Fruit fly (Drosophila melanogaster) whole organism, embryonic: Measurements from ENCODE around the gene CG2006.

Source experiments
- Atf-2 ChIP-seq: fragments of 200-800 bp; sonication (Bioruptor generic); optimal IDR thresholded peaks from 2 replicates; lab custom pipeline; 2016; ENCODE audit warnings: missing biosample characterization, missing genetic modification characterization
- CG10431 ChIP-seq: fragments of 200-800 bp; sonication (Bioruptor generic); optimal IDR thresholded peaks from 3 replicates; lab custom pipeline; 2018; ENCODE audit warnings: missing biosample characterization, mild to moderate bottlenecking, missing genetic modification characterization
- CG11093 ChIP-seq: fragments of 200-800 bp; sonication (Bioruptor generic); IDR thresholded peaks from 3 replicates; pipeline ENCODE4 v1.3.6; 2022; ENCODE audit warnings: missing biosample characterization, missing genetic modification characterization
- CG11695 ChIP-seq: fragments of 200-800 bp; sonication (Bioruptor generic); IDR thresholded peaks from 3 replicates; pipeline ENCODE4 v1.3.6; 2022; ENCODE audit warnings: missing biosample characterization, missing genetic modification characterization
- CG12299 ChIP-seq: fragments of 200-800 bp; sonication (Bioruptor generic); optimal IDR thresholded peaks from 2 replicates; lab custom pipeline; 2018; ENCODE audit warnings: missing biosample characterization, mild to moderate bottlenecking, missing genetic modification characterization
- CG13296 ChIP-seq: fragments of 200-800 bp; sonication (Bioruptor generic); optimal IDR thresholded peaks from 3 replicates; lab custom pipeline; 2018; ENCODE audit warnings: missing biosample characterization, mild to moderate bottlenecking, missing genetic modification characterization
- CG15601 ChIP-seq: fragments of 200-800 bp; sonication (Bioruptor generic); optimal IDR thresholded peaks from 3 replicates; lab custom pipeline; 2019; ENCODE audit warnings: missing biosample characterization, mild to moderate bottlenecking, missing genetic modification characterization, moderate library complexity
- CG15696 ChIP-seq: fragments of 200-800 bp; sonication (Bioruptor generic); optimal IDR thresholded peaks from 2 replicates; lab custom pipeline; 2019; ENCODE audit warnings: missing biosample characterization, mild to moderate bottlenecking, missing genetic modification characterization, moderate library complexity
- CG1603 ChIP-seq: fragments of 200-800 bp; sonication (Bioruptor generic); optimal IDR thresholded peaks from 2 replicates; lab custom pipeline; 2019; ENCODE audit warnings: missing biosample characterization, mild to moderate bottlenecking, missing genetic modification characterization, moderate library complexity
- CG16779 ChIP-seq: fragments of 200-800 bp; sonication (Bioruptor generic); IDR thresholded peaks from 2 replicates; pipeline ENCODE4 v1.3.6; 2022; ENCODE audit warnings: missing biosample characterization, missing genetic modification characterization
- CG2199 ChIP-seq: fragments of 200-800 bp; sonication (Bioruptor generic); IDR thresholded peaks from 3 replicates; pipeline ENCODE4 v1.3.6; 2022; ENCODE audit warnings: missing biosample characterization, missing genetic modification characterization
- CG2202 ChIP-seq: fragments of 200-800 bp; sonication (Bioruptor generic); optimal IDR thresholded peaks from 2 replicates; lab custom pipeline; 2018; ENCODE audit warnings: missing biosample characterization, mild to moderate bottlenecking, missing genetic modification characterization
- CG30020 ChIP-seq: fragments of 200-800 bp; optimal IDR thresholded peaks from 2 replicates; lab custom pipeline; 2019; ENCODE audit warnings: missing biosample characterization, mild to moderate bottlenecking, missing genetic modification characterization, moderate library complexity
- CG31365 ChIP-seq: fragments of 200-800 bp; sonication (Bioruptor generic); optimal IDR thresholded peaks from 2 replicates; lab custom pipeline; 2018; ENCODE audit warnings: missing biosample characterization, mild to moderate bottlenecking, missing genetic modification characterization
- CG33557 ChIP-seq: fragments of 200-800 bp; sonication (Bioruptor generic); optimal IDR thresholded peaks from 2 replicates; lab custom pipeline; 2019; ENCODE audit warnings: missing biosample characterization, mild to moderate bottlenecking, missing genetic modification characterization, moderate library complexity
- CG3726 ChIP-seq: fragments of 200-800 bp; sonication (Bioruptor generic); IDR thresholded peaks from 3 replicates; pipeline ENCODE4, ENCODE4 v1.3.6; 2022; ENCODE audit warnings: missing biosample characterization, missing genetic modification characterization
- CG7357 ChIP-seq: fragments of 200-800 bp; sonication (Bioruptor generic); IDR thresholded peaks from 3 replicates; pipeline ENCODE4 v1.3.6; 2022; ENCODE audit warnings: missing biosample characterization, missing genetic modification characterization
- CG7556 ChIP-seq: fragments of 200-800 bp; sonication (Bioruptor generic); optimal IDR thresholded peaks from 2 replicates; lab custom pipeline; 2017; ENCODE audit warnings: missing biosample characterization, mild to moderate bottlenecking, missing genetic modification characterization
- CG7987 ChIP-seq: fragments of 200-800 bp; sonication (Bioruptor generic); optimal IDR thresholded peaks from 2 replicates; lab custom pipeline; 2018; ENCODE audit warnings: missing biosample characterization, mild to moderate bottlenecking, missing genetic modification characterization, moderate library complexity
- CG8089 ChIP-seq: fragments of 200-800 bp; sonication (Bioruptor generic); optimal IDR thresholded peaks from 3 replicates; lab custom pipeline; 2016; ENCODE audit warnings: missing biosample characterization, missing genetic modification characterization
- CG8290 ChIP-seq, 3 experiments: fragments of 200-800 bp; sonication (Bioruptor generic); optimal IDR thresholded peaks; 2 replicates each; lab custom pipeline; 2016 to 2019; ENCODE audit warnings: missing biosample characterization in 3 of 3, missing genetic modification characterization in 3 of 3, mild to moderate bottlenecking in 2 of 3, moderate library complexity in 1 of 3
- CG9437 ChIP-seq: fragments of 200-800 bp; sonication (Bioruptor generic); optimal IDR thresholded peaks from 2 replicates; lab custom pipeline; 2018; ENCODE audit warnings: missing biosample characterization, mild to moderate bottlenecking, missing genetic modification characterization
- CG9817 ChIP-seq: fragments of 200-800 bp; sonication (Bioruptor generic); optimal IDR thresholded peaks from 2 replicates; lab custom pipeline; 2018; ENCODE audit warnings: missing biosample characterization, mild to moderate bottlenecking, missing genetic modification characterization, moderate library complexity
- CkIIα-i1 ChIP-seq: fragments of 200-800 bp; sonication (Bioruptor generic); IDR thresholded peaks from 2 replicates; pipeline ENCODE4 v1.3.6; 2022; ENCODE audit warnings: missing biosample characterization, missing genetic modification characterization
- Deaf1 ChIP-seq: fragments of 200-800 bp; optimal IDR thresholded peaks from 3 replicates; lab custom pipeline; 2019; ENCODE audit warnings: missing biosample characterization, mild to moderate bottlenecking, missing genetic modification characterization, moderate library complexity
- Dref ChIP-seq: fragments of 200-800 bp; sonication (Bioruptor generic); IDR thresholded peaks from 2 replicates; pipeline ENCODE4 v1.3.6; 2022; ENCODE audit warnings: missing biosample characterization, missing genetic modification characterization
- Fer2 ChIP-seq: fragments of 200-800 bp; sonication (Bioruptor generic); optimal IDR thresholded peaks from 2 replicates; lab custom pipeline; 2018; ENCODE audit warnings: missing biosample characterization, mild to moderate bottlenecking, missing genetic modification characterization, moderate library complexity
- Gsc ChIP-seq: fragments of 200-800 bp; sonication (Bioruptor generic); IDR thresholded peaks from 2 replicates; pipeline ENCODE4 v1.3.6; 2022; ENCODE audit warnings: missing biosample characterization, missing genetic modification characterization
- HLHmδ ChIP-seq: fragments of 200-800 bp; sonication (Bioruptor generic); optimal IDR thresholded peaks from 2 replicates; lab custom pipeline; 2018; ENCODE audit warnings: missing biosample characterization, mild to moderate bottlenecking, missing genetic modification characterization, moderate library complexity
- Hr78 ChIP-seq, 2 experiments: fragments of 200-800 bp in 1 of 2; fragments of >200 bp in 1 of 2; sonication (Bioruptor generic) in 1 of 2; optimal IDR thresholded peaks; 2 replicates each; lab custom pipeline; 2017 to 2019; ENCODE audit warnings: missing biosample characterization in 2 of 2, missing genetic modification characterization in 2 of 2, mild to moderate bottlenecking in 1 of 2, moderate library complexity in 1 of 2
- Myb ChIP-seq: fragments of 200-800 bp; sonication (Bioruptor generic); optimal IDR thresholded peaks from 2 replicates; lab custom pipeline; 2016; ENCODE audit warnings: missing biosample characterization, missing genetic modification characterization
- Neu2 ChIP-seq: fragments of 200-800 bp; sonication (Bioruptor generic); optimal IDR thresholded peaks from 3 replicates; lab custom pipeline; 2016; ENCODE audit warnings: missing biosample characterization, missing genetic modification characterization, borderline replicate concordance
- Scr ChIP-seq: fragments of 200-800 bp; sonication (Bioruptor generic); IDR thresholded peaks from 2 replicates; pipeline ENCODE4 v1.3.6; 2022; ENCODE audit warnings: missing biosample characterization, missing genetic modification characterization; ENCODE audit not compliant: partially characterized antibody
- YL-1 ChIP-seq: fragments of 200-800 bp; sonication (Bioruptor generic); optimal IDR thresholded peaks from 3 replicates; lab custom pipeline; 2017; ENCODE audit warnings: missing biosample characterization, mild to moderate bottlenecking, missing genetic modification characterization
- aop ChIP-seq: fragments of 200-800 bp; sonication (Bioruptor generic); IDR thresholded peaks from 2 replicates; pipeline ENCODE4 v1.3.6; 2022; ENCODE audit warnings: missing biosample characterization, missing genetic modification characterization
- ap ChIP-seq: fragments of 200-800 bp; sonication (Bioruptor generic); IDR thresholded peaks from 2 replicates; pipeline ENCODE4 v1.3.6; 2022; ENCODE audit warnings: missing biosample characterization, missing genetic modification characterization
- crol ChIP-seq: fragments of 200-800 bp; sonication (Bioruptor generic); IDR thresholded peaks from 2 replicates; pipeline ENCODE4 v1.3.6; 2022; ENCODE audit warnings: missing biosample characterization, missing genetic modification characterization
- eve ChIP-seq, 2 experiments: fragments of >200 bp; optimal IDR thresholded peaks; 2 replicates each; lab custom pipeline; 2017; ENCODE audit warnings: missing biosample characterization in 2 of 2, missing genetic modification characterization in 2 of 2
- fu2 ChIP-seq: fragments of 200-800 bp; sonication (Bioruptor generic); optimal IDR thresholded peaks from 2 replicates; lab custom pipeline; 2016; ENCODE audit warnings: missing biosample characterization, missing genetic modification characterization
- gem ChIP-seq: fragments of 200-800 bp; sonication (Bioruptor generic); optimal IDR thresholded peaks from 2 replicates; lab custom pipeline; 2019; ENCODE audit warnings: missing biosample characterization, mild to moderate bottlenecking, missing genetic modification characterization, moderate library complexity
- grau ChIP-seq: fragments of 200-800 bp; optimal IDR thresholded peaks from 3 replicates; lab custom pipeline; 2019; ENCODE audit warnings: missing biosample characterization, mild to moderate bottlenecking, missing genetic modification characterization, moderate library complexity
- jing ChIP-seq: fragments of 200-800 bp; sonication (Bioruptor generic); optimal IDR thresholded peaks from 2 replicates; lab custom pipeline; 2018; ENCODE audit warnings: missing biosample characterization, mild to moderate bottlenecking, missing genetic modification characterization
- nerfin-1 ChIP-seq: fragments of 200-800 bp; sonication (Bioruptor generic); optimal IDR thresholded peaks from 3 replicates; lab custom pipeline; 2019; ENCODE audit warnings: missing biosample characterization, mild to moderate bottlenecking, missing genetic modification characterization, moderate library complexity
- nom ChIP-seq: fragments of 200-800 bp; sonication (Bioruptor generic); optimal IDR thresholded peaks from 2 replicates; lab custom pipeline; 2017; ENCODE audit warnings: missing biosample characterization, missing genetic modification characterization, mild to moderate bottlenecking, moderate library complexity, missing genetic modification reagents
- salm ChIP-seq: fragments of 200-800 bp; sonication (Bioruptor generic); optimal IDR thresholded peaks from 2 replicates; lab custom pipeline; 2018; ENCODE audit warnings: missing biosample characterization, mild to moderate bottlenecking, missing genetic modification characterization
- sima ChIP-seq: fragments of 200-800 bp; sonication (Bioruptor generic); optimal IDR thresholded peaks from 2 replicates; lab custom pipeline; 2016; ENCODE audit warnings: missing biosample characterization, missing genetic modification characterization
- ssp ChIP-seq: fragments of 200-800 bp; sonication (Bioruptor generic); IDR thresholded peaks from 2 replicates; pipeline ENCODE4 v1.3.6; 2022; ENCODE audit warnings: missing biosample characterization, missing genetic modification characterization
- toy ChIP-seq: fragments of 200-800 bp; sonication (Bioruptor generic); IDR thresholded peaks from 2 replicates; pipeline ENCODE4 v1.3.6; 2022; ENCODE audit warnings: missing biosample characterization, missing genetic modification characterization
- vnd ChIP-seq: fragments of 200-800 bp; sonication (Bioruptor generic); IDR thresholded peaks from 3 replicates; pipeline ENCODE4 v1.3.6; 2022; ENCODE audit warnings: missing biosample characterization, missing genetic modification characterization; ENCODE audit not compliant: partially characterized antibody
- zfh2 ChIP-seq: fragments of 200-800 bp; sonication (Bioruptor generic); optimal IDR thresholded peaks from 2 replicates; lab custom pipeline; 2016; ENCODE audit warnings: missing biosample characterization, missing genetic modification characterization

CG2006 gene

dm6 chr3R:29489209-29489608, at the start of gene CG2006, which contains the start of gene CG2321 (continued):
- TF ChIP-seq crol (GFP tag; lab: Robert Waterston, UW) = no peak
- peak; percentile 81 for TF ChIP-seq CG1603 (tag; lab: Kevin White, UChicago)
- TF ChIP-seq aop (GFP tag; lab: Robert Waterston, UW) = no peak
- TF ChIP-seq sima (GFP tag; lab: Kevin White, UChicago) = no peak
- peak; percentile 26 for TF ChIP-seq CG15601 (tag; lab: Kevin White, UChicago)
- no peak for TF ChIP-seq HLHmδ
- 0 out of 3 replicates have a peak, but pooled peaks have one; percentile 23 for TF ChIP-seq CG11093
- TF ChIP-seq CG30020 (tag; lab: Kevin White, UChicago) = peak; percentile 56
- TF ChIP-seq zfh2 (GFP tag; lab: Kevin White, UChicago) = peak; percentile 60
- peak; percentile 30 for TF ChIP-seq nerfin-1 (tag; lab: Kevin White, UChicago)
- no peak for TF ChIP-seq CG31365 (tag; lab: Kevin White, UChicago)
- TF ChIP-seq Hr78 (GFP tag; optimal IDR thresholded peaks at IDR 0.05; lab: Kevin White, UChicago) = no peak
- TF ChIP-seq CG7987 (GFP tag; lab: Kevin White, UChicago) = no peak
- TF ChIP-seq CG11695 (GFP tag; lab: Robert Waterston, UW) = 0 out of 3 replicates have a peak, but pooled peaks have one; percentile 23
- no peak for TF ChIP-seq CG2202 (tag; lab: Kevin White, UChicago)
- no peak for TF ChIP-seq eve (GFP tag; optimal IDR thresholded peaks at IDR 0.05; lab: Kevin White, UChicago)
- no peak for TF ChIP-seq CG10431 (GFP tag; lab: Kevin White, UChicago)
- TF ChIP-seq ssp (GFP tag; lab: Robert Waterston, UW) = peak; percentile 83
- TF ChIP-seq CG33557 (GFP tag; lab: Kevin White, UChicago) = peak; percentile 51
- peak; percentile 63 for TF ChIP-seq Myb (GFP tag; lab: Kevin White, UChicago)
- peak; percentile 73 for TF ChIP-seq grau (tag; lab: Kevin White, UChicago)
- TF ChIP-seq Scr (GFP tag; lab: Robert Waterston, UW) = peak; percentile 57
- peak; percentile 11 for TF ChIP-seq fu2
- TF ChIP-seq ap = 0 out of 2 replicates have a peak, but pooled peaks have one; percentile 7
- peak; percentile 20 for TF ChIP-seq CG7556 (GFP tag; lab: Kevin White, UChicago)
- peak; percentile 77 for TF ChIP-seq Dref
- no peak for TF ChIP-seq CG8089
- peak; percentile 47; the same call in 1 of the 3 replicates for TF ChIP-seq vnd
- TF ChIP-seq nom (GFP tag; lab: Kevin White, UChicago) = peak; percentile 14
- peak; percentile 57; the same call in 1 of the 3 replicates for TF ChIP-seq CG2199 (GFP tag; lab: Robert Waterston, UW)
- no peak for TF ChIP-seq jing (GFP tag; lab: Kevin White, UChicago)
- TF ChIP-seq CG16779 (GFP tag; lab: Robert Waterston, UW) = no peak
- no peak for TF ChIP-seq Neu2 (GFP tag; lab: Kevin White, UChicago)
- TF ChIP-seq Deaf1 (tag; lab: Kevin White, UChicago) = no peak
- no peak for TF ChIP-seq CkIIα-i1 (GFP tag; lab: Robert Waterston, UW)
- TF ChIP-seq CG13296 (GFP tag; lab: Kevin White, UChicago) = no peak
- peak; percentile 62 for TF ChIP-seq CG15696 (tag; lab: Kevin White, UChicago)
- no peak for TF ChIP-seq gem
- peak; percentile 30 for TF ChIP-seq Atf-2 (GFP tag; lab: Kevin White, UChicago)
- TF ChIP-seq YL-1 (GFP tag; lab: Kevin White, UChicago) = peak; percentile 94
- peak; percentile 23 for TF ChIP-seq salm (tag; lab: Kevin White, UChicago)
- TF ChIP-seq CG9437 (GFP tag; lab: Kevin White, UChicago) = no peak
- TF ChIP-seq CG8290 (GFP tag; optimal IDR thresholded peaks at IDR 0.05; lab: Kevin White, UChicago) = peak; percentile 9
- no peak for TF ChIP-seq CG8290 (tag; optimal IDR thresholded peaks at IDR 0.05; lab: Kevin White, UChicago)
- TF ChIP-seq toy (GFP tag; lab: Robert Waterston, UW) = no peak
- TF ChIP-seq Gsc = no peak
- TF ChIP-seq CG9817 (tag; lab: Kevin White, UChicago) = peak; percentile 46
- peak; percentile 41 for TF ChIP-seq CG12299 (tag; lab: Kevin White, UChicago)
- TF ChIP-seq CG7357 (GFP tag; lab: Robert Waterston, UW) = no peak
- TF ChIP-seq Fer2 (tag; lab: Kevin White, UChicago) = no peak
- no peak for TF ChIP-seq CG3726 (GFP tag; lab: Robert Waterston, UW)
